Worm (Caenorhabditis elegans) whole organism, L1 larva: ENCODE results near the gene ctl-3.
"Not testable (repeated sequence)": the region's sequence is repeated elsewhere in the genome, so short reads cannot be mapped to it uniquely, and the experiment has no call there.

ENCODE experiments used
- C34B4.2 ChIP-seq: sonication (generic microtip); optimal IDR thresholded peaks from 2 replicates; lab custom pipeline; 2017; ENCODE audit warnings: mild to moderate bottlenecking, missing genetic modification characterization, missing compliant biosample characterization
- aha-1 ChIP-seq: fragments of 150-350 bp; optimal IDR thresholded peaks from 2 replicates; lab custom pipeline; 2014; ENCODE audit warnings: missing biosample characterization, missing genetic modification characterization
- alr-1 ChIP-seq: fragments of 200-800 bp; sonication (Bioruptor generic); optimal IDR thresholded peaks from 2 replicates; lab custom pipeline; 2018; ENCODE audit warnings: borderline replicate concordance, mild to moderate bottlenecking, missing genetic modification characterization, missing compliant biosample characterization
- ama-1 ChIP-seq: fragments of 150-350 bp; optimal IDR thresholded peaks from 2 replicates; lab custom pipeline; 2014
- blmp-1 ChIP-seq: fragments of 150-350 bp; optimal IDR thresholded peaks from 2 replicates; lab custom pipeline; 2014; ENCODE audit warnings: missing biosample characterization, missing genetic modification characterization
- ceh-63 ChIP-seq: fragments of 200-800 bp; sonication (Bioruptor generic); optimal IDR thresholded peaks from 2 replicates; lab custom pipeline; 2018; ENCODE audit warnings: mild to moderate bottlenecking, missing genetic modification characterization, missing compliant biosample characterization
- ceh-82 ChIP-seq, 3 experiments: fragments of 150-350 bp in 1 of 3; sonication (generic microtip) in 2 of 3; optimal IDR thresholded peaks; 2 replicates each; lab custom pipeline; 2014 to 2017; ENCODE audit warnings: missing biosample characterization in 3 of 3, missing genetic modification characterization in 3 of 3
- ceh-90 ChIP-seq: sonication (generic microtip); optimal IDR thresholded peaks from 2 replicates; lab custom pipeline; 2016; ENCODE audit warnings: missing genetic modification characterization, missing compliant biosample characterization
- dpl-1 ChIP-seq, 3 experiments: fragments of 150-350 bp in 2 of 3; sonication (generic microtip) in 1 of 3; optimal IDR thresholded peaks; 2 replicates each; lab custom pipeline; 2014 to 2017; ENCODE audit warnings: missing biosample characterization in 3 of 3, missing genetic modification characterization in 3 of 3, missing genetic modification reagents in 3 of 3
- efl-1 ChIP-seq, 4 experiments: fragments of 150-350 bp; optimal IDR thresholded peaks in 3 of 4; peaks in 1 of 4; 1 replicate in 1 of 4; 2 replicates in 3 of 4; lab custom pipeline; 2014; ENCODE audit warnings: missing biosample characterization in 2 of 4, missing genetic modification characterization in 2 of 4, missing genetic modification reagents in 2 of 4
- efl-3 ChIP-seq: fragments of 200-800 bp; sonication (Bioruptor generic); optimal IDR thresholded peaks from 2 replicates; lab custom pipeline; 2018; ENCODE audit warnings: mild to moderate bottlenecking, missing genetic modification characterization, missing compliant biosample characterization
- elt-3 ChIP-seq, 6 experiments: fragments of 150-350 bp in 1 of 6; sonication (generic microtip); optimal IDR thresholded peaks; 2 replicates each; lab custom pipeline; 2017 to 2018; ENCODE audit warnings: missing biosample characterization in 6 of 6, missing genetic modification characterization in 6 of 6, inconsistent platforms in 1 of 6
- fkh-10 ChIP-seq: sonication (generic microtip); optimal IDR thresholded peaks from 2 replicates; lab custom pipeline; 2017; ENCODE audit warnings: missing biosample characterization, missing genetic modification reagents, missing genetic modification characterization
- fkh-4 ChIP-seq: sonication (generic microtip); optimal IDR thresholded peaks from 2 replicates; lab custom pipeline; 2016; ENCODE audit warnings: missing compliant biosample characterization, missing genetic modification characterization, borderline replicate concordance
- fkh-8 ChIP-seq: sonication (generic microtip); optimal IDR thresholded peaks from 2 replicates; lab custom pipeline; 2016; ENCODE audit warnings: mild to moderate bottlenecking, missing genetic modification characterization, missing compliant biosample characterization
- fos-1 ChIP-seq: fragments of 150-350 bp; optimal IDR thresholded peaks from 2 replicates; lab custom pipeline; 2014; ENCODE audit warnings: missing biosample characterization, missing genetic modification characterization
- irx-1 ChIP-seq: sonication (generic microtip); optimal IDR thresholded peaks from 2 replicates; lab custom pipeline; 2016; ENCODE audit warnings: missing genetic modification characterization, missing compliant biosample characterization
- isw-1 ChIP-seq: fragments of 200-800 bp; sonication (Bioruptor generic); IDR thresholded peaks from 2 replicates; pipeline ENCODE4 v1.3.6; 2022; ENCODE audit warnings: missing genetic modification characterization, missing compliant biosample characterization
- lin-14 ChIP-seq: fragments of 200-800 bp; sonication (Bioruptor generic); optimal IDR thresholded peaks from 2 replicates; lab custom pipeline; 2018; ENCODE audit warnings: mild to moderate bottlenecking, missing genetic modification characterization, moderate library complexity, missing compliant biosample characterization
- mdl-1 ChIP-seq, 2 experiments: fragments of 150-350 bp; optimal IDR thresholded peaks; 2 replicates each; lab custom pipeline; 2014 to 2017; ENCODE audit warnings: missing biosample characterization in 2 of 2, missing genetic modification characterization in 2 of 2, inconsistent platforms in 1 of 2
- mef-2 ChIP-seq: fragments of 150-350 bp; optimal IDR thresholded peaks from 2 replicates; lab custom pipeline; 2014; ENCODE audit warnings: missing biosample characterization, missing genetic modification characterization
- nhr-12 ChIP-seq: sonication (generic microtip); optimal IDR thresholded peaks from 2 replicates; lab custom pipeline; 2017; ENCODE audit warnings: missing biosample characterization, missing genetic modification characterization
- nhr-19 ChIP-seq: fragments of 200-800 bp; sonication (Bioruptor generic); conservative IDR thresholded peaks from 2 replicates; pipeline ENCODE4 v1.3.6; 2022; ENCODE audit warnings: missing genetic modification characterization, missing compliant biosample characterization
- nhr-20 ChIP-seq: sonication (generic microtip); optimal IDR thresholded peaks from 2 replicates; lab custom pipeline; 2016; ENCODE audit warnings: mild to moderate bottlenecking, missing genetic modification characterization, missing compliant biosample characterization
- nhr-28 ChIP-seq: fragments of 150-350 bp; optimal IDR thresholded peaks from 2 replicates; lab custom pipeline; 2014; ENCODE audit warnings: missing biosample characterization, missing genetic modification characterization
- nhr-76 ChIP-seq: sonication (generic microtip); optimal IDR thresholded peaks from 2 replicates; lab custom pipeline; 2017; ENCODE audit warnings: missing biosample characterization, missing genetic modification characterization
- nhr-77 ChIP-seq: fragments of 150-350 bp; optimal IDR thresholded peaks from 2 replicates; lab custom pipeline; 2014; ENCODE audit warnings: missing biosample characterization, missing genetic modification characterization
- nhr-85 ChIP-seq: sonication (generic microtip); peaks from one replicate; lab custom pipeline; 2016; ENCODE audit warnings: missing genetic modification characterization, inconsistent platforms, missing compliant biosample characterization
- nhr-90 ChIP-seq: sonication (generic microtip); optimal IDR thresholded peaks from 2 replicates; lab custom pipeline; 2016; ENCODE audit warnings: mild to moderate bottlenecking, missing genetic modification characterization, missing compliant biosample characterization; ENCODE audit not compliant: poor library complexity
- pag-3 ChIP-seq: sonication (generic microtip); optimal IDR thresholded peaks from 2 replicates; lab custom pipeline; 2017; ENCODE audit warnings: missing genetic modification characterization, mild to moderate bottlenecking, missing compliant biosample characterization, antibody characterized with exemption, borderline replicate concordance; ENCODE audit not compliant: insufficient read depth
- pax-3 ChIP-seq: fragments of 200-800 bp; sonication (Bioruptor generic); optimal IDR thresholded peaks from 2 replicates; lab custom pipeline; 2018; ENCODE audit warnings: mild to moderate bottlenecking, missing genetic modification characterization, moderate library complexity, missing compliant biosample characterization
- snpc-4 ChIP-seq: fragments of 150-350 bp; optimal IDR thresholded peaks from 2 replicates; lab custom pipeline; 2014; ENCODE audit warnings: missing biosample characterization, missing genetic modification characterization
- sptf-1 ChIP-seq: fragments of 150-350 bp; optimal IDR thresholded peaks from 2 replicates; lab custom pipeline; 2014; ENCODE audit warnings: missing biosample characterization, missing genetic modification characterization
- sup-37 ChIP-seq: fragments of 200-800 bp; sonication (Bioruptor generic); optimal IDR thresholded peaks from 2 replicates; lab custom pipeline; 2018; ENCODE audit warnings: mild to moderate bottlenecking, missing genetic modification characterization, missing compliant biosample characterization
- swsn-7 ChIP-seq: sonication (generic microtip); optimal IDR thresholded peaks from 2 replicates; lab custom pipeline; 2016; ENCODE audit warnings: missing genetic modification characterization, missing compliant biosample characterization
- tbx-2 ChIP-seq: sonication (generic microtip); optimal IDR thresholded peaks from 2 replicates; lab custom pipeline; 2016; ENCODE audit warnings: missing genetic modification characterization, missing compliant biosample characterization
- unc-30 ChIP-seq: sonication (generic microtip); optimal IDR thresholded peaks from 2 replicates; lab custom pipeline; 2017; ENCODE audit warnings: missing biosample characterization, missing genetic modification characterization
- unc-62 ChIP-seq: fragments of 150-350 bp; optimal IDR thresholded peaks from 2 replicates; lab custom pipeline; 2014; ENCODE audit warnings: missing biosample characterization, missing genetic modification reagents, missing genetic modification characterization
- unc-86 ChIP-seq: sonication (generic microtip); optimal IDR thresholded peaks from 2 replicates; lab custom pipeline; 2016; ENCODE audit warnings: missing genetic modification characterization, missing compliant biosample characterization
- unc-98 ChIP-seq: fragments of 200-800 bp; sonication (Bioruptor generic); IDR thresholded peaks from 2 replicates; pipeline ENCODE4 v1.3.6; 2022; ENCODE audit warnings: missing genetic modification characterization, missing compliant biosample characterization
- xbp-1 ChIP-seq: sonication (generic microtip); optimal IDR thresholded peaks from 2 replicates; lab custom pipeline; 2016; ENCODE audit warnings: missing genetic modification characterization, missing compliant biosample characterization

The ctl-3 gene

ce11 chrII:14306160-14306559 is 4.4 kb downstream of the ctl-3 start, which contains the start of gene ctl-1:
Gene ctl-1 (minus strand): TSS chrII:14306260.
- TF ChIP-seq nhr-77; swsn-7 (tag; lab: Kevin White, UChicago); unc-98 (GFP tag; lab: Robert Waterston, UW): not testable (repeated sequence)

DNA sequence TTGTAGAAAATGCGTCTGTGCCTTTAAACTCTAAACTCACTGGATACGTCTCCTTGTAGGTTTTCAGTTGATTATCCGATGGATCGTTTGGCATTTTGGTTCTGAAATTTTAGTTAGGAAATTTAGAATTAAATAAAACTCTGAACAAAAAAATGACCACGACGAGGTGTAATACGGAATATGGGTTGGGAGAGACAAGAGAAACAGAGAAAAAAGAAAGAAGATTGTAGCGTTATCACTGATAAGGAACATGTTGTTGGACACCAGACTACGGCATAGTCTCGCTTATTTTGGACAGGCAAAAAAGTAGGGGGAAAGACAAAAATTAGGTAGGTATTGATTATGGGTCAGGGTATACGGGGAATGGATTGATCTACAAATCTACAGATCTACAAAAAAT is 8.7 kb downstream of the ctl-3 start, which contains the start of gene ctl-2:
ctl-2 (minus strand) TSS at position 101 of the 400 bp plus-strand sequence.
- TF ChIP-seq fkh-4, swsn-7, tbx-2 (tag; lab: Kevin White, UChicago): not testable (repeated sequence)

DNA sequence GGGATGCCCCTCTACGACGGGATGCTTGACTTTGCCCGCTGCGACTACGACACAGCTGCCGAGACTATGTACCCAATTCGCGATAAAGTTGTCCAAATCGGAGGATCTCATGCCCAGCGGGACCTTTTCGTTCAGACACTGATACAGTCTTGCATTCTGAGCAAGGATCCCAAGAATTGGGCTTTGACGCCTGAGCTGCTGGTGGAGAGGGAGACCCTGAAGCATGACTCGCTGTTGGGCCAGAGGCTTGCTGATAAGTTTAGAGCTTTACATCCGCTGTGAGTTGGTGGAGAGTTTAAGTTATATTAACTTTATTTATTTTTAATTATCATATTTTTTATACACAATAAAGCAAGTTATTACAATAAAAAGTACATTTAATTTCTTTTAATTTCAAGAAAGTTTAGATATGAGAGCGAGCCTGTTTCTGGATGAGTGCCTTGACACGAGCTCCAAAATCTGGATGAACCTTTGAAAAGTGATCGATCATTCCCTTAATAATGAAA is 11.3 kb downstream of the ctl-3 start:
- TF ChIP-seq nhr-12 (tag; lab: Kevin White, UChicago) (no peak), nhr-85 (tag; lab: Kevin White, UChicago) (peak; percentile 1), elt-3 (tag; optimal IDR thresholded peaks at IDR 0.05; lab: Kevin White, UChicago) (no peak), snpc-4 (tag; lab: Kevin White, UChicago) (no peak), efl-1 (optimal IDR thresholded peaks at IDR 0.05; lab: Kevin White, UChicago) (no peak), efl-1 (GFP tag; optimal IDR thresholded peaks at IDR 0.05 in 1 of 2; lab: Kevin White, UChicago) (peak in 1 of 2 experiments; percentile 57), mdl-1 (tag; optimal IDR thresholded peaks at IDR 0.05; lab: Kevin White, UChicago) (no peak), nhr-19 (GFP tag; lab: Robert Waterston, UW) (no peak), blmp-1 (tag; lab: Kevin White, UChicago) (no peak), fos-1 (tag; lab: Kevin White, UChicago) (no peak), mef-2 (no peak), fkh-4 (tag; lab: Kevin White, UChicago) (no peak), unc-86 (tag; lab: Kevin White, UChicago) (no peak)

- TF ChIP-seq nhr-85 (tag; lab: Kevin White, UChicago), result peak; percentile 25
- TF ChIP-seq, all 84 proteins: peak for 1; not testable (repeated sequence) for 83
These were observed 13.5 kb downstream of the ctl-3 start, which contains the start of gene Y54G11A.7 for ce11 chrII:14297050-14297449. Gene Y54G11A.7 (plus strand): TSS chrII:14297305.

ce11 chrII:14296320-14296719 is 14.3 kb downstream of the ctl-3 start:
- TF ChIP-seq ceh-90 (tag; lab: Kevin White, UChicago), result no peak
- no peak for TF ChIP-seq alr-1
- TF ChIP-seq ama-1 (lab: Kevin White, UChicago), result no peak
- no peak for TF ChIP-seq nhr-76 (tag; lab: Kevin White, UChicago)
- no peak for TF ChIP-seq pax-3
- peak in 2 of 3 experiments; percentile 46 to 47 for TF ChIP-seq dpl-1 (GFP tag; optimal IDR thresholded peaks at IDR 0.05; lab: Kevin White, UChicago)
- TF ChIP-seq elt-3 (tag; optimal IDR thresholded peaks at IDR 0.05; lab: Kevin White, UChicago), result peak in 2 of 6 experiments; percentile 19 to 72
- no peak for TF ChIP-seq efl-3 (GFP tag; lab: Kevin White, UChicago)
- TF ChIP-seq sptf-1, result no peak
- peak; percentile 80 for TF ChIP-seq lin-14 (GFP tag; lab: Kevin White, UChicago)
- TF ChIP-seq ceh-82 (tag; optimal IDR thresholded peaks at IDR 0.05; lab: Kevin White, UChicago), result no peak
- peak; percentile 35 for TF ChIP-seq tbx-2 (tag; lab: Kevin White, UChicago)
- TF ChIP-seq unc-98 (GFP tag; lab: Robert Waterston, UW), result no peak
- no peak for TF ChIP-seq snpc-4 (tag; lab: Kevin White, UChicago)
- no peak for TF ChIP-seq sup-37
- no peak for TF ChIP-seq nhr-28 (tag; lab: Kevin White, UChicago)
- no peak for TF ChIP-seq aha-1 (tag; lab: Kevin White, UChicago)
- TF ChIP-seq fkh-4 (tag; lab: Kevin White, UChicago), result no peak
- no peak for TF ChIP-seq unc-62 (GFP tag; lab: Kevin White, UChicago)
- no peak for TF ChIP-seq irx-1 (tag; lab: Kevin White, UChicago)
- peak; percentile 16; the same call in 1 of the 2 replicates for TF ChIP-seq nhr-19 (GFP tag; lab: Robert Waterston, UW)
- no peak for TF ChIP-seq isw-1 (GFP tag; lab: Robert Waterston, UW)
- TF ChIP-seq nhr-77, result peak; percentile 68
- TF ChIP-seq mdl-1 (tag; optimal IDR thresholded peaks at IDR 0.05; lab: Kevin White, UChicago), result peak in 1 of 2 experiments; percentile 96
- TF ChIP-seq C34B4.2 (tag; lab: Kevin White, UChicago), result no peak
- TF ChIP-seq unc-30 (tag; lab: Kevin White, UChicago), result no peak
- TF ChIP-seq fkh-10 (GFP tag; lab: Kevin White, UChicago), result no peak
- TF ChIP-seq nhr-20, result peak; percentile 87
- TF ChIP-seq xbp-1, result no peak
- peak; percentile 66 for TF ChIP-seq nhr-90 (tag; lab: Kevin White, UChicago)
- no peak for TF ChIP-seq ceh-63 (GFP tag; lab: Kevin White, UChicago)
- TF ChIP-seq pag-3 (tag; lab: Kevin White, UChicago), result no peak
- no peak for TF ChIP-seq fkh-8
